Fruit fly (Drosophila melanogaster) whole organism, embryonic: ENCODE measurements around the gene Oatp33Eb.

Source experiments
- Atf3 ChIP-seq: fragments of 200-800 bp; sonication (Bioruptor generic); optimal IDR thresholded peaks from 3 replicates; lab custom pipeline; 2016; ENCODE audit warnings: missing biosample characterization, missing genetic modification characterization
- CG11085 ChIP-seq: fragments of 200-800 bp; sonication (Bioruptor generic); IDR thresholded peaks from 2 replicates; pipeline ENCODE4 v1.3.6; 2022; ENCODE audit warnings: missing biosample characterization, missing genetic modification characterization
- CG12071 ChIP-seq: fragments of 200-800 bp; sonication (Bioruptor generic); optimal IDR thresholded peaks from 3 replicates; lab custom pipeline; 2018; ENCODE audit warnings: missing biosample characterization, mild to moderate bottlenecking, missing genetic modification characterization
- CG13624 ChIP-seq: fragments of 200-800 bp; sonication (Bioruptor generic); optimal IDR thresholded peaks from 2 replicates; lab custom pipeline; 2016; ENCODE audit warnings: missing biosample characterization, missing genetic modification characterization
- CG13894 ChIP-seq: fragments of 200-800 bp; sonication (Bioruptor generic); optimal IDR thresholded peaks from 3 replicates; lab custom pipeline; 2018; ENCODE audit warnings: missing biosample characterization, mild to moderate bottlenecking, missing genetic modification characterization, moderate library complexity
- CG14014 ChIP-seq: fragments of 200-800 bp; sonication (Bioruptor generic); IDR thresholded peaks from 2 replicates; pipeline ENCODE4 v1.3.6; 2022; ENCODE audit warnings: missing biosample characterization, missing genetic modification characterization
- CG14441 ChIP-seq: fragments of 200-800 bp; sonication (Bioruptor generic); IDR thresholded peaks from 2 replicates; pipeline ENCODE4 v1.3.6; 2022; ENCODE audit warnings: missing biosample characterization, missing genetic modification characterization
- CG17328 ChIP-seq: fragments of 200-800 bp; sonication (Bioruptor generic); IDR thresholded peaks from 2 replicates; pipeline ENCODE4 v1.3.6; 2022; ENCODE audit warnings: missing biosample characterization, missing genetic modification characterization
- CG18619 ChIP-seq: fragments of 200-800 bp; sonication (Bioruptor generic); optimal IDR thresholded peaks from 3 replicates; lab custom pipeline; 2017; ENCODE audit warnings: missing biosample characterization, mild to moderate bottlenecking, missing genetic modification characterization
- CG31441 ChIP-seq: fragments of 200-800 bp; sonication (Bioruptor generic); IDR thresholded peaks from 2 replicates; pipeline ENCODE4 v1.3.6; 2022; ENCODE audit warnings: missing biosample characterization, missing genetic modification characterization
- CG32772 ChIP-seq: fragments of 200-800 bp; sonication (Bioruptor generic); IDR thresholded peaks from 2 replicates; pipeline ENCODE4 v1.3.6; 2022; ENCODE audit warnings: missing biosample characterization, missing genetic modification characterization
- CG4328 ChIP-seq: fragments of 200-800 bp; sonication (Bioruptor generic); optimal IDR thresholded peaks from 3 replicates; lab custom pipeline; 2017; ENCODE audit warnings: missing biosample characterization, missing genetic modification reagents, missing genetic modification characterization
- CG4424 ChIP-seq: fragments of 200-800 bp; sonication (Bioruptor generic); optimal IDR thresholded peaks from 3 replicates; lab custom pipeline; 2016; ENCODE audit warnings: missing biosample characterization, missing genetic modification characterization
- CG6689 ChIP-seq: fragments of 200-800 bp; sonication (Bioruptor generic); IDR thresholded peaks from 2 replicates; pipeline ENCODE4 v1.3.6; 2022; ENCODE audit warnings: missing biosample characterization, missing genetic modification characterization
- CG6791 ChIP-seq: fragments of 200-800 bp; sonication (Bioruptor generic); IDR thresholded peaks from 3 replicates; pipeline ENCODE4 v1.3.6; 2022; ENCODE audit warnings: missing biosample characterization, missing genetic modification characterization; ENCODE audit not compliant: partially characterized antibody
- CG7963 ChIP-seq: fragments of 200-800 bp; sonication (Bioruptor generic); IDR thresholded peaks from 3 replicates; pipeline ENCODE4 v1.3.6; 2022; ENCODE audit warnings: missing biosample characterization, missing genetic modification characterization; ENCODE audit not compliant: partially characterized antibody
- CG9215 ChIP-seq: fragments of 200-800 bp; sonication (Bioruptor generic); IDR thresholded peaks from 2 replicates; pipeline ENCODE4 v1.3.6; 2022; ENCODE audit warnings: missing biosample characterization, missing genetic modification characterization
- CTCF ChIP-seq: fragments of 200-800 bp; sonication (Bioruptor generic); optimal IDR thresholded peaks from 2 replicates; lab custom pipeline; 2017; ENCODE audit warnings: missing biosample characterization, mild to moderate bottlenecking, missing genetic modification characterization, moderate library complexity
- Dp ChIP-seq: fragments of 200-800 bp; sonication (Bioruptor generic); optimal IDR thresholded peaks from 2 replicates; lab custom pipeline; 2018; ENCODE audit warnings: missing biosample characterization, mild to moderate bottlenecking, missing genetic modification characterization, moderate library complexity
- HLH4C ChIP-seq: fragments of 200-800 bp; sonication (Bioruptor generic); IDR thresholded peaks from 3 replicates; pipeline ENCODE4 v1.3.6; 2022; ENCODE audit warnings: missing biosample characterization, missing genetic modification characterization; ENCODE audit not compliant: partially characterized antibody
- Lim3 ChIP-seq: fragments of 200-800 bp; sonication (Bioruptor generic); IDR thresholded peaks from 2 replicates; pipeline ENCODE4 v1.3.6; 2022; ENCODE audit warnings: missing biosample characterization, missing genetic modification characterization
- NC2β ChIP-seq: fragments of 200-800 bp; sonication (Bioruptor generic); optimal IDR thresholded peaks from 2 replicates; lab custom pipeline; 2016; ENCODE audit warnings: missing biosample characterization, missing genetic modification characterization
- Oaz ChIP-seq: fragments of 200-800 bp; sonication (Bioruptor generic); IDR thresholded peaks from 2 replicates; pipeline ENCODE4 v1.3.6; 2022; ENCODE audit warnings: missing biosample characterization, missing genetic modification characterization
- Opbp ChIP-seq: fragments of 200-800 bp; sonication (Bioruptor generic); IDR thresholded peaks from 3 replicates; pipeline ENCODE4 v1.3.6; 2022; ENCODE audit warnings: missing biosample characterization, missing genetic modification characterization; ENCODE audit not compliant: partially characterized antibody
- Sin3A ChIP-seq: fragments of >200 bp; optimal IDR thresholded peaks from 2 replicates; lab custom pipeline; 2018
- ato ChIP-seq: fragments of 200-800 bp; sonication (Bioruptor generic); IDR thresholded peaks from 2 replicates; pipeline ENCODE4 v1.3.6; 2022; ENCODE audit warnings: missing biosample characterization, missing genetic modification characterization; ENCODE audit not compliant: partially characterized antibody
- chm ChIP-seq: fragments of 200-800 bp; sonication (Bioruptor generic); IDR thresholded peaks from 2 replicates; pipeline ENCODE4 v1.3.6; 2022; ENCODE audit warnings: missing biosample characterization, missing genetic modification characterization
- crc ChIP-seq: fragments of 200-800 bp; sonication (Bioruptor generic); optimal IDR thresholded peaks from 2 replicates; lab custom pipeline; 2016; ENCODE audit warnings: missing biosample characterization, missing genetic modification characterization
- croc ChIP-seq: fragments of 200-800 bp; sonication (Bioruptor generic); conservative IDR thresholded peaks from 3 replicates; pipeline ENCODE4 v1.3.6; 2022; ENCODE audit warnings: missing biosample characterization, missing genetic modification characterization
- esg ChIP-seq: fragments of 200-800 bp; sonication (Bioruptor generic); conservative IDR thresholded peaks from 2 replicates; pipeline ENCODE4 v1.3.6; 2022; ENCODE audit warnings: missing biosample characterization, missing genetic modification characterization
- ewg ChIP-seq: fragments of 200-800 bp; sonication (Bioruptor generic); optimal IDR thresholded peaks from 3 replicates; lab custom pipeline; 2017; ENCODE audit warnings: mild to moderate bottlenecking, missing biosample characterization, missing genetic modification reagents, missing genetic modification characterization
- fd64A ChIP-seq: fragments of 200-800 bp; sonication (Bioruptor generic); optimal IDR thresholded peaks from 3 replicates; lab custom pipeline; 2018; ENCODE audit warnings: missing biosample characterization, mild to moderate bottlenecking, missing genetic modification characterization
- gt ChIP-seq: fragments of 200-800 bp; sonication (Bioruptor generic); IDR thresholded peaks from 2 replicates; pipeline ENCODE4 v1.3.6; 2022; ENCODE audit warnings: missing biosample characterization, missing genetic modification characterization
- ham ChIP-seq: fragments of 200-800 bp; sonication (Bioruptor generic); IDR thresholded peaks from 2 replicates; pipeline ENCODE4 v1.3.6; 2022; ENCODE audit warnings: missing biosample characterization, missing genetic modification characterization
- hb ChIP-seq: fragments of 200-800 bp; sonication (Bioruptor generic); IDR thresholded peaks from 3 replicates; pipeline ENCODE4 v1.3.6; 2022; ENCODE audit warnings: missing biosample characterization, missing genetic modification characterization; ENCODE audit not compliant: partially characterized antibody
- insv ChIP-seq, 2 experiments: fragments of 200-800 bp; sonication (Bioruptor generic); optimal IDR thresholded peaks; 3 replicates each; lab custom pipeline; 2016 to 2018; ENCODE audit warnings: missing biosample characterization in 2 of 2, missing genetic modification characterization in 2 of 2
- jumu ChIP-seq: fragments of 200-800 bp; sonication (Bioruptor generic); optimal IDR thresholded peaks from 3 replicates; lab custom pipeline; 2016; ENCODE audit warnings: missing biosample characterization, missing genetic modification characterization
- lilli ChIP-seq: fragments of 200-800 bp; sonication (Bioruptor generic); optimal IDR thresholded peaks from 3 replicates; lab custom pipeline; 2016; ENCODE audit warnings: missing biosample characterization, missing genetic modification characterization
- lola ChIP-seq, 3 experiments: fragments of >200 bp in 2 of 3; fragments of 200-800 bp in 1 of 3; sonication (Bioruptor generic) in 1 of 3; optimal IDR thresholded peaks; 2 replicates each; lab custom pipeline; 2017 to 2019; ENCODE audit warnings: missing biosample characterization in 3 of 3, missing genetic modification characterization in 3 of 3, mild to moderate bottlenecking in 1 of 3, moderate library complexity in 1 of 3
- maf-S ChIP-seq: fragments of 200-800 bp; sonication (Bioruptor generic); optimal IDR thresholded peaks from 2 replicates; lab custom pipeline; 2016; ENCODE audit warnings: missing biosample characterization, missing genetic modification characterization
- mld ChIP-seq: fragments of 200-800 bp; sonication (Bioruptor generic); IDR thresholded peaks from 3 replicates; pipeline ENCODE4 v1.3.6; 2022; ENCODE audit warnings: missing biosample characterization, missing genetic modification characterization; ENCODE audit not compliant: partially characterized antibody
- nom ChIP-seq: fragments of 200-800 bp; sonication (Bioruptor generic); optimal IDR thresholded peaks from 2 replicates; lab custom pipeline; 2017; ENCODE audit warnings: missing biosample characterization, missing genetic modification characterization, mild to moderate bottlenecking, moderate library complexity, missing genetic modification reagents
- pho ChIP-seq: fragments of 200-800 bp; sonication (Bioruptor generic); optimal IDR thresholded peaks from 2 replicates; lab custom pipeline; 2016; ENCODE audit warnings: missing biosample characterization, missing genetic modification characterization
- prd ChIP-seq, 3 experiments: fragments of >200 bp in 2 of 3; fragments of 200-800 bp in 1 of 3; sonication (Bioruptor generic) in 1 of 3; optimal IDR thresholded peaks in 2 of 3; IDR thresholded peaks in 1 of 3; 2 replicates in 2 of 3; 3 replicates in 1 of 3; pipeline versions ENCODE4 v1.3.6 to Lab custom; 2017 to 2022; ENCODE audit warnings: missing biosample characterization in 1 of 3, missing genetic modification characterization in 1 of 3
- seq ChIP-seq: fragments of 200-800 bp; sonication (Bioruptor generic); IDR thresholded peaks from 2 replicates; pipeline ENCODE4 v1.3.6; 2022; ENCODE audit warnings: missing biosample characterization, missing genetic modification characterization
- slp2 ChIP-seq: fragments of 200-800 bp; sonication (Bioruptor generic); optimal IDR thresholded peaks from 2 replicates; lab custom pipeline; 2016; ENCODE audit warnings: missing biosample characterization, missing genetic modification characterization
- wek ChIP-seq: fragments of 200-800 bp; sonication (Bioruptor generic); optimal IDR thresholded peaks from 3 replicates; lab custom pipeline; 2018; ENCODE audit warnings: missing biosample characterization, mild to moderate bottlenecking, missing genetic modification characterization, moderate library complexity
- zfh1 ChIP-seq: fragments of 200-800 bp; sonication (Bioruptor generic); IDR thresholded peaks from 3 replicates; pipeline ENCODE4 v1.3.6; 2022; ENCODE audit warnings: missing biosample characterization, missing genetic modification characterization

Oatp33Eb gene

DNA sequence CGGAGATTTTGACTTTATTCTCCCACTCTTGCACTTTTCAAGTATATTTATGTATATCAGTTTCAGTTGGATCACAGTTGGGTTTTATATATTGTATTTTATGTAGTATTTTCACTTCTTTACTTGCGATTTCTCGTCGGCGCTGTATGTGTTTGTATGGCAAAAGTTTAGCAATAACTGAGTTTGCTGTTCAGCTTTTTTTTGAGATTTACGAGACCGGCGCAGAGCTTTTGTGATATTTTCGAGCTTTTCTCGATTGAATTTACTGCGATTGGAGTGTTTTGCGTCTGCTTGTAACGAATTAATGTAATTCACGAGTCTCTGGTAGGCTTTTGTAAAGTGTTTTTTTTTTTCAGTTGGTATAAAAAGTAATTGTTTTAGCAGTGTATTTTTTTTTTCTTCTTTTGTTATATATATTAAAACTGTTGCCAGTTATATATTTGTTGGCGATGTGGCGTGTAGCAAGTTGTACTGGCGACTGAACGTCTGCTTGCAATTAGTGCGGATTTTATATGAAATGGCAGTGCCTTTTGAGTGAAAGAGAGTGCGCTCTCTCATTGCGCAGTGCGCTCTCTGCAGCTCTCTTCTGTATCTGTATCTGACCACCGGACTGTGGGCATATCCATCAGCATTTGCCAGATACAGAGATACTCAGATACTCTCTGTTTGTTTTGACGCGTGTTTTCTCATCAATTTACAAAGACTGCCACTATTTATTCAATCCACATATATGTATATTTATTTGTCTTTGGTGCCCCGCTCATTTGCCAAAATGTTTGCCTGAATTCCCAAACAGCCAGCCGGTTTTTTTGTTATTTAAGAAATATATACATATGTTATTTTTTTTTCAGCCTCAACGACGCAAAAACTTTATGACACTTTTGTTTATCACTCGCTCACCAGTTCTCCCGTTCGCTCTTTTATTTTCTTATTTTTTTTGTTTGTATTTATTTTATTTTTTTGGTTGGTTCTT is 12.8 kb downstream of the Oatp33Eb start:
- no peak for TF ChIP-seq CG11085 (GFP tag; lab: Robert Waterston, UW)
- TF ChIP-seq CG13894 (tag; lab: Kevin White, UChicago) = peak; percentile 93
- TF ChIP-seq mld (GFP tag; lab: Robert Waterston, UW) = no peak
- peak; percentile 59 for TF ChIP-seq NC2β (GFP tag; lab: Kevin White, UChicago)
- TF ChIP-seq Oaz (GFP tag; lab: Robert Waterston, UW) = no peak
- TF ChIP-seq CTCF = no peak
- 0 out of 2 replicates have a peak, but pooled peaks have one; percentile 15 for TF ChIP-seq CG6689 (GFP tag; lab: Robert Waterston, UW)
- TF ChIP-seq Opbp = 0 out of 3 replicates have a peak, but pooled peaks have one; percentile 22
- TF ChIP-seq ewg (GFP tag; lab: Kevin White, UChicago) = peak; percentile 86
- no peak for TF ChIP-seq Dp
- 0 out of 2 replicates have a peak, but pooled peaks have one; percentile 17 for TF ChIP-seq CG14441
- TF ChIP-seq ato = peak; percentile 39; the same call in 1 of the 2 replicates
- no peak for TF ChIP-seq Lim3 (GFP tag; lab: Robert Waterston, UW)
- TF ChIP-seq CG4424 (GFP tag; lab: Kevin White, UChicago) = no peak
- TF ChIP-seq croc (GFP tag; lab: Robert Waterston, UW) = no peak
- peak; percentile 35 for TF ChIP-seq pho (GFP tag; lab: Kevin White, UChicago)
- TF ChIP-seq CG7963 (GFP tag; lab: Robert Waterston, UW) = 0 out of 3 replicates have a peak, but pooled peaks have one; percentile 33
- TF ChIP-seq slp2 = no peak
- no peak for TF ChIP-seq CG9215 (GFP tag; lab: Robert Waterston, UW)
- no peak for TF ChIP-seq CG6791
- TF ChIP-seq lilli (GFP tag; lab: Kevin White, UChicago) = no peak
- TF ChIP-seq hb = no peak
- peak; percentile 77 for TF ChIP-seq CG12071 (GFP tag; lab: Kevin White, UChicago)
- no peak for TF ChIP-seq esg
- TF ChIP-seq nom (GFP tag; lab: Kevin White, UChicago) = peak; percentile 85
- no peak for TF ChIP-seq crc (GFP tag; lab: Kevin White, UChicago)
- TF ChIP-seq lola (GFP tag; optimal IDR thresholded peaks at IDR 0.05; lab: Kevin White, UChicago) = peak in 1 of 3 experiments; percentile 19
- no peak for TF ChIP-seq gt (GFP tag; lab: Robert Waterston, UW)
- TF ChIP-seq CG31441 = peak; percentile 39; the same call in 1 of the 2 replicates
- TF ChIP-seq prd (optimal IDR thresholded peaks at IDR 0.05; lab: Kevin White, UChicago) = no peak
- peak; percentile 18; the same call in 1 of the 3 replicates for TF ChIP-seq prd (GFP tag; IDR thresholded peaks at IDR 0.05; lab: Robert Waterston, UW)
- no peak for TF ChIP-seq Sin3A (lab: Kevin White, UChicago)
- peak; percentile 75 for TF ChIP-seq CG18619 (GFP tag; lab: Kevin White, UChicago)
- peak; percentile 86 for TF ChIP-seq CG13624 (GFP tag; lab: Kevin White, UChicago)
- peak; percentile 72 for TF ChIP-seq fd64A
- TF ChIP-seq wek (GFP tag; lab: Kevin White, UChicago) = peak; percentile 86
- TF ChIP-seq Atf3 = no peak
- peak; percentile 18 for TF ChIP-seq maf-S (GFP tag; lab: Kevin White, UChicago)
- no peak for TF ChIP-seq HLH4C (GFP tag; lab: Robert Waterston, UW)
- TF ChIP-seq seq (GFP tag; lab: Robert Waterston, UW) = peak; percentile 71; the same call in 1 of the 2 replicates
- TF ChIP-seq CG32772 (GFP tag; lab: Robert Waterston, UW) = no peak
- TF ChIP-seq chm (GFP tag; lab: Robert Waterston, UW) = peak; percentile 71
- TF ChIP-seq CG17328 (GFP tag; lab: Robert Waterston, UW) = peak; percentile 60
- TF ChIP-seq zfh1 (GFP tag; lab: Robert Waterston, UW) = peak; percentile 43; the same call in 1 of the 3 replicates
- TF ChIP-seq insv (GFP tag; optimal IDR thresholded peaks at IDR 0.05; lab: Kevin White, UChicago) = peak in 1 of 2 experiments; percentile 68
- TF ChIP-seq CG4328 (GFP tag; lab: Kevin White, UChicago) = peak; percentile 83
- no peak; the same call in 1 of the 2 replicates for TF ChIP-seq ham
- peak; percentile 63; the same call in 1 of the 2 replicates for TF ChIP-seq CG14014
- no peak for TF ChIP-seq jumu
